Fruit fly (Drosophila melanogaster) S2 (cell line): ENCODE measurements around the gene RpS14a.

Experiments used
- CG8478 ChIP-seq: fragments of >200 bp; optimal IDR thresholded peaks from 2 replicates; lab custom pipeline; 2018
- CTCF ChIP-seq, 2 experiments: fragments of >200 bp; optimal IDR thresholded peaks; 2 replicates each; lab custom pipeline; 2018

DNA sequence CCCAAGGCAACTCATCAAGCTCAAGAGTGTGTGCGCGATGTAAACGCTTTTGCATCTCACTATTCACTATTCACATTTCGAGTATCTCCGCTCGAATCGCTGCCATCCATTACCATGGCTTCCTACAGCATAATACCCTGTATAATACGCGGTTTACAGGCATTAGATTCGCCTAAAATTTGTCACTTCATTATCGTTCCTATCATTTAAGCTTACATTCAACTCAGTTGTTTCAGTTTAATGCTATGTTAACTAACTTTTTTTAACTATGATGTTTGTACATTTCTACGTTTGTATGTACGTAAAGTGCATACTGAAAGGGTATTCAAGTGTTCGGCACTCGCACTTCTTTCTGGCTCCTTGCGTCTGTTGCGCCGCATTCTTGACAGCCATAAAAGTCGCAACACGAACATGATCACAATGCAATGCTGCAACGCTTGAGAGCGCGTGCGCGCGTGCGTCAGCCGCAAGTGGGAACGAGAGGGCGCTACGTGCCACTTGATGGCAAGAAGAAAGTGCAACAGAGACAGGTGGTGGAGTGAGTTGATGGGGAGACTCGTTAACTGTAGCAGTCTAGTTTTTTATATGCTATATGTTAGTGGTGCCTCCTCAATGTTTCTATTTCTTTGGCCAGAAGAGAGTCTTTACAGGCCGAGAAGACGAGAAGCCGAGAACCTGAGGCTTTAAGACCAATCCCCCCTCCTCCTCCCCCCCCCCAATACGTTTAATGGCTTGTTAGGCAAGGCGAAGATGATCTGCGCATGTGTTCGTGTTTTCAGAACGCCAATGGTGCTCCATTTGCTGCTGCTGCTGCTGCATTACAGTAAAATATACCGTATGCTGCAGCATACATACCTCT, 43.7 kb downstream of the RpS14a start:
- no peak for TF ChIP-seq CG8478 (lab: Kevin White, UChicago)
- no peak for TF ChIP-seq CTCF (optimal IDR thresholded peaks at IDR 0.05; lab: Kevin White, UChicago)
